Fruit fly (Drosophila melanogaster) whole organism, prepupa: ENCODE results near the gene CG34256.

Experiments
- Blimp-1 ChIP-seq: fragments of 200-800 bp; sonication (Bioruptor generic); optimal IDR thresholded peaks from 3 replicates; lab custom pipeline; 2017; ENCODE audit warnings: missing biosample characterization, missing genetic modification characterization, mild to moderate bottlenecking, moderate library complexity, missing genetic modification reagents
- CG10631 ChIP-seq: fragments of 200-800 bp; sonication (Bioruptor generic); optimal IDR thresholded peaks from 2 replicates; lab custom pipeline; 2016; ENCODE audit warnings: missing biosample characterization, missing genetic modification characterization
- CG10669 ChIP-seq: fragments of 200-800 bp; sonication (Bioruptor generic); optimal IDR thresholded peaks from 3 replicates; lab custom pipeline; 2018; ENCODE audit warnings: missing biosample characterization, mild to moderate bottlenecking, missing genetic modification characterization, moderate library complexity
- CG11294 ChIP-seq: fragments of 200-800 bp; sonication (Bioruptor generic); IDR thresholded peaks from 2 replicates; pipeline ENCODE4 v1.3.6; 2022; ENCODE audit warnings: missing biosample characterization, missing genetic modification characterization
- CG11762 ChIP-seq: fragments of 200-800 bp; sonication (Bioruptor generic); optimal IDR thresholded peaks from 3 replicates; lab custom pipeline; 2016; ENCODE audit warnings: missing biosample characterization, missing genetic modification characterization; ENCODE audit not compliant: insufficient read depth
- CG15336 ChIP-seq: fragments of 200-800 bp; sonication (Bioruptor generic); IDR thresholded peaks from 2 replicates; pipeline ENCODE4 v1.3.6; 2022; ENCODE audit warnings: missing biosample characterization, missing genetic modification characterization
- CG1621 ChIP-seq: fragments of 200-800 bp; sonication (Bioruptor generic); optimal IDR thresholded peaks from 3 replicates; lab custom pipeline; 2018; ENCODE audit warnings: missing biosample characterization, mild to moderate bottlenecking, missing genetic modification characterization
- CG16779 ChIP-seq: fragments of 200-800 bp; sonication (Bioruptor generic); optimal IDR thresholded peaks from 3 replicates; lab custom pipeline; 2017; ENCODE audit warnings: missing biosample characterization, mild to moderate bottlenecking, missing genetic modification characterization
- CG3032 ChIP-seq: fragments of 200-800 bp; optimal IDR thresholded peaks from 2 replicates; lab custom pipeline; 2019; ENCODE audit warnings: missing biosample characterization, mild to moderate bottlenecking, missing genetic modification characterization, moderate library complexity
- CG31627 ChIP-seq: fragments of 200-800 bp; sonication (Bioruptor generic); optimal IDR thresholded peaks from 3 replicates; lab custom pipeline; 2016; ENCODE audit warnings: missing biosample characterization, missing genetic modification characterization
- CG32006 ChIP-seq: fragments of 200-800 bp; sonication (Bioruptor generic); optimal IDR thresholded peaks from 3 replicates; lab custom pipeline; 2017; ENCODE audit warnings: missing biosample characterization, mild to moderate bottlenecking, missing genetic modification characterization
- CG34406 ChIP-seq: fragments of 200-800 bp; sonication (Bioruptor generic); optimal IDR thresholded peaks from 3 replicates; lab custom pipeline; 2016; ENCODE audit warnings: missing biosample characterization, missing genetic modification characterization
- CG3919 ChIP-seq: fragments of 200-800 bp; sonication (Bioruptor generic); optimal IDR thresholded peaks from 3 replicates; lab custom pipeline; 2016; ENCODE audit warnings: missing biosample characterization, missing genetic modification characterization
- CG4318 ChIP-seq: fragments of 200-800 bp; sonication (Bioruptor generic); optimal IDR thresholded peaks from 3 replicates; lab custom pipeline; 2017; ENCODE audit warnings: missing biosample characterization, mild to moderate bottlenecking, missing genetic modification characterization
- CG6163 ChIP-seq: fragments of 200-800 bp; sonication (Bioruptor generic); IDR thresholded peaks from 3 replicates; pipeline ENCODE4 v1.3.6; 2022; ENCODE audit warnings: missing biosample characterization, missing genetic modification characterization
- CG6276 ChIP-seq: fragments of 200-800 bp; sonication (Bioruptor generic); optimal IDR thresholded peaks from 2 replicates; lab custom pipeline; 2017; ENCODE audit warnings: missing biosample characterization, mild to moderate bottlenecking, missing genetic modification characterization
- CG6792 ChIP-seq: fragments of 200-800 bp; sonication (Bioruptor generic); optimal IDR thresholded peaks from 3 replicates; lab custom pipeline; 2016; ENCODE audit warnings: missing biosample characterization, missing genetic modification characterization
- CG6854 ChIP-seq: fragments of 200-800 bp; sonication (Bioruptor generic); optimal IDR thresholded peaks from 2 replicates; lab custom pipeline; 2017; ENCODE audit warnings: missing biosample characterization, mild to moderate bottlenecking, missing genetic modification characterization
- CG7368 ChIP-seq: fragments of 200-800 bp; sonication (Bioruptor generic); optimal IDR thresholded peaks from 3 replicates; lab custom pipeline; 2016; ENCODE audit warnings: missing biosample characterization, missing genetic modification characterization
- CG8119 ChIP-seq: fragments of 200-800 bp; sonication (Bioruptor generic); IDR thresholded peaks from 3 replicates; pipeline ENCODE4 v1.3.6; 2022; ENCODE audit warnings: missing biosample characterization, missing genetic modification characterization
- CG8319 ChIP-seq: fragments of 200-800 bp; sonication (Bioruptor generic); optimal IDR thresholded peaks from 3 replicates; lab custom pipeline; 2016; ENCODE audit warnings: missing biosample characterization, missing genetic modification characterization
- CG8632 ChIP-seq: fragments of 200-800 bp; sonication (Bioruptor generic); optimal IDR thresholded peaks from 3 replicates; lab custom pipeline; 2016; ENCODE audit warnings: missing biosample characterization, missing genetic modification characterization
- CG9139 ChIP-seq: fragments of 200-800 bp; sonication (Bioruptor generic); optimal IDR thresholded peaks from 3 replicates; lab custom pipeline; 2017; ENCODE audit warnings: missing biosample characterization, mild to moderate bottlenecking, missing genetic modification characterization
- Eip75B ChIP-seq: fragments of 200-800 bp; sonication (Bioruptor generic); optimal IDR thresholded peaks from 3 replicates; lab custom pipeline; 2016; ENCODE audit warnings: missing biosample characterization, missing genetic modification characterization
- Eip93F ChIP-seq: fragments of 200-800 bp; sonication (Bioruptor generic); optimal IDR thresholded peaks from 2 replicates; lab custom pipeline; 2016; ENCODE audit warnings: missing biosample characterization, mild to moderate bottlenecking, missing genetic modification characterization
- Ets21C ChIP-seq: fragments of 200-800 bp; sonication (Bioruptor generic); optimal IDR thresholded peaks from 3 replicates; lab custom pipeline; 2016; ENCODE audit warnings: missing biosample characterization, missing genetic modification characterization
- Ets96B ChIP-seq: fragments of 200-800 bp; optimal IDR thresholded peaks from 2 replicates; lab custom pipeline; 2019; ENCODE audit warnings: missing biosample characterization, mild to moderate bottlenecking, missing genetic modification characterization, moderate library complexity
- Hr38 ChIP-seq: sonication (Bioruptor generic); optimal IDR thresholded peaks from 2 replicates; lab custom pipeline; 2016; ENCODE audit warnings: missing biosample characterization, missing genetic modification characterization
- Hr4 ChIP-seq: fragments of 200-800 bp; sonication (Bioruptor generic); optimal IDR thresholded peaks from 3 replicates; lab custom pipeline; 2016; ENCODE audit warnings: missing biosample characterization, missing genetic modification characterization
- Lpt ChIP-seq: fragments of 200-800 bp; sonication (Bioruptor generic); optimal IDR thresholded peaks from 3 replicates; lab custom pipeline; 2016; ENCODE audit warnings: missing biosample characterization, missing genetic modification characterization
- OdsH ChIP-seq: fragments of 200-800 bp; sonication (Bioruptor generic); optimal IDR thresholded peaks from 3 replicates; lab custom pipeline; 2016; ENCODE audit warnings: missing biosample characterization, missing genetic modification characterization
- Smox ChIP-seq: fragments of 200-800 bp; sonication (Bioruptor generic); optimal IDR thresholded peaks from 3 replicates; lab custom pipeline; 2016; ENCODE audit warnings: missing biosample characterization, missing genetic modification characterization
- Sox102F ChIP-seq: fragments of 200-800 bp; sonication (Bioruptor generic); optimal IDR thresholded peaks from 2 replicates; lab custom pipeline; 2016; ENCODE audit warnings: missing biosample characterization, mild to moderate bottlenecking, missing genetic modification characterization
- Sox14 ChIP-seq: fragments of 200-800 bp; sonication (Bioruptor generic); optimal IDR thresholded peaks from 3 replicates; lab custom pipeline; 2016; ENCODE audit warnings: missing biosample characterization, missing genetic modification characterization
- Sox15 ChIP-seq: fragments of 200-800 bp; sonication (Bioruptor generic); optimal IDR thresholded peaks from 3 replicates; lab custom pipeline; 2016; ENCODE audit warnings: missing biosample characterization, missing genetic modification characterization
- achi ChIP-seq: fragments of 200-800 bp; sonication (Bioruptor generic); optimal IDR thresholded peaks from 3 replicates; lab custom pipeline; 2016; ENCODE audit warnings: missing biosample characterization, missing genetic modification characterization
- cyc ChIP-seq: fragments of 200-800 bp; sonication (Bioruptor generic); optimal IDR thresholded peaks from 3 replicates; lab custom pipeline; 2016; ENCODE audit warnings: missing biosample characterization, missing genetic modification characterization
- dac ChIP-seq: fragments of 200-800 bp; sonication (Bioruptor generic); optimal IDR thresholded peaks from 2 replicates; lab custom pipeline; 2017; ENCODE audit warnings: missing biosample characterization, mild to moderate bottlenecking, missing genetic modification characterization
- dsx ChIP-seq: fragments of 200-800 bp; optimal IDR thresholded peaks from 3 replicates; lab custom pipeline; 2019; ENCODE audit warnings: missing biosample characterization, mild to moderate bottlenecking, missing genetic modification characterization, moderate library complexity; ENCODE audit not compliant: poor library complexity, severe bottlenecking
- eg ChIP-seq: fragments of 200-800 bp; sonication (Bioruptor generic); IDR thresholded peaks from 3 replicates; pipeline ENCODE4 v1.3.6; 2022; ENCODE audit warnings: missing biosample characterization, missing genetic modification characterization
- esn ChIP-seq: fragments of 200-800 bp; sonication (Bioruptor generic); optimal IDR thresholded peaks from 2 replicates; lab custom pipeline; 2016; ENCODE audit warnings: missing biosample characterization, mild to moderate bottlenecking, missing genetic modification characterization, moderate library complexity
- fd59A ChIP-seq: fragments of 200-800 bp; sonication (Bioruptor generic); optimal IDR thresholded peaks from 2 replicates; lab custom pipeline; 2017; ENCODE audit warnings: missing biosample characterization, mild to moderate bottlenecking, missing genetic modification characterization, missing genetic modification reagents
- fd85E ChIP-seq: fragments of 200-800 bp; sonication (Bioruptor generic); optimal IDR thresholded peaks from 3 replicates; lab custom pipeline; 2016; ENCODE audit warnings: missing biosample characterization, missing genetic modification characterization
- lz ChIP-seq: fragments of 200-800 bp; sonication (Bioruptor generic); optimal IDR thresholded peaks from 3 replicates; lab custom pipeline; 2016; ENCODE audit warnings: missing biosample characterization, missing genetic modification characterization
- net ChIP-seq: fragments of 200-800 bp; sonication (Bioruptor generic); optimal IDR thresholded peaks from 3 replicates; lab custom pipeline; 2016; ENCODE audit warnings: missing biosample characterization, missing genetic modification characterization
- salr ChIP-seq, 2 experiments: fragments of 200-800 bp; sonication (Bioruptor generic); optimal IDR thresholded peaks; 3 replicates each; lab custom pipeline; 2016 to 2018; ENCODE audit warnings: missing biosample characterization in 2 of 2, missing genetic modification characterization in 2 of 2, mild to moderate bottlenecking in 1 of 2
- spab ChIP-seq: fragments of 200-800 bp; sonication (Bioruptor generic); optimal IDR thresholded peaks from 2 replicates; lab custom pipeline; 2017; ENCODE audit warnings: missing biosample characterization, mild to moderate bottlenecking, missing genetic modification characterization, missing genetic modification reagents

Gene CG34256

DNA sequence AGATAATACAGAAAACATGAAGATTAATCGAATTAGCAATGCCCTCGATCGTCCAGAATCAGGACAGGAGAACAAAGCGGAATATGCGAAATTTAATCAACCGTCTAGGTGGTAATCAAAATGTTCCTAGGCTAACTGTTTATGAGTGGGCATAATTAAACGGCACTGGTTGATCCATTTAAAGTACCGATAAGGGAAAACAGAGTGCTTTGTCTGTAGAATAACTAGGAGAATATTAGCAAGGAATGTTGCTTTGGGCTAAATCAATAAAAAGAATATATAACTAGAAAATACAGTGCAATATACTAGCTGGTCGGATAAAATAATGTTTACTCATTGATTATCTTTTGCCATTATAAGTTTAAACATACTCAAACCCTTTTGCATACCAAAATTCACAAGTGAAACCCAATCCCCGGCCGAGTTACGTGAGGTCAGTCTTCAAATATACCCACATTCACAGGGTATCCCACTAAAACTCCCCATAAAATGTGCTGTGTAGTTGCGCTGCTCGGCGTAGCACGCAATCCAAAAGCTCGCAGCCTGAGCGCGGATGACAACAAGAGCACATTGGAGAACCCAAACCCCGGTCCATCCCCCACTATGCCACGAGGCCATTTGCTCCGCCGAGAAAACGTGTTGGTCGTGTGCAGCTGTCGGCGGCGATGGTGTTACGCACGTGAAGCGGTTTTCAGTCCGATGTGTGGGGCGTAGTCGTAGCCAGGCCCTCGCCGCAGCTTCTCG lies 6.6 kb upstream of the CG34256 start (continued):
- TF ChIP-seq CG6276 (peak; percentile 71), CG32006 (GFP tag; lab: Kevin White, UChicago) (peak; percentile 88), OdsH (peak; percentile 77), CG10631 (GFP tag; lab: Kevin White, UChicago) (peak; percentile 83), Hr38 (GFP tag; lab: Kevin White, UChicago) (no peak), CG3919 (peak; percentile 55), spab (peak; percentile 56), CG8319 (peak; percentile 55), CG4318 (GFP tag; lab: Kevin White, UChicago) (peak; percentile 77), salr (GFP tag; optimal IDR thresholded peaks at IDR 0.05; lab: Kevin White, UChicago) (peak in 1 of 2 experiments; percentile 83), CG1621 (tag; lab: Kevin White, UChicago) (peak; percentile 84), CG6792 (GFP tag; lab: Kevin White, UChicago) (peak; percentile 59), CG15336 (GFP tag; lab: Robert Waterston, UW) (peak; percentile 44), eg (peak; percentile 63), Ets21C (GFP tag; lab: Kevin White, UChicago) (peak; percentile 53), Smox (peak; percentile 69), CG11294 (GFP tag; lab: Robert Waterston, UW) (peak; percentile 27), CG8119 (GFP tag; lab: Robert Waterston, UW) (no peak; the same call in 2 of the 3 replicates), esn (peak; percentile 80), Sox102F (GFP tag; lab: Kevin White, UChicago) (peak; percentile 50)
- TF ChIP-seq, all 60 proteins: peak for 51

DNA sequence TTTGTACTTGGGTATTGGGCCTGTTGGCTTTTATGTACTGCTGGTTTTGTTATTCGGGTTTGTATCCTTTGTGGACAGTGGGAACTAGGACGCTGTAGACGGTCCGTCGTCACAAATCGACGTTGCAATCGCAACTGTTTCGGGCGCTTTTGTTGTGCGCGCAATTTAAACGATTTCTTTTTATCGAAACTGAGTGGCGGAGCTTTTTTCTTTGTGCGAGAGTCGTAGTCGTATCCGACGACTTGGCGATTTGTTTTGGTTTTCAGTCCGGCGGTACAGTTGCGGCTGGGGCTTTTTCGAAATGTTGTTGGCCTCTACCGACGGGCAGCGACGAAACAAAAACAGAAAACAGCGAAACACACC lies 6.0 kb upstream of the CG34256 start:
- TF ChIP-seq CG8632 (GFP tag; lab: Kevin White, UChicago) (no peak), Sox15 (no peak), CG6854 (no peak), CG32006 (GFP tag; lab: Kevin White, UChicago) (no peak), CG4318 (GFP tag; lab: Kevin White, UChicago) (no peak), CG10669 (GFP tag; lab: Kevin White, UChicago) (no peak), fd59A (no peak), Smox (no peak), Hr38 (GFP tag; lab: Kevin White, UChicago) (no peak), CG11294 (GFP tag; lab: Robert Waterston, UW) (no peak), spab (no peak), Blimp-1 (GFP tag; lab: Kevin White, UChicago) (no peak), fd85E (GFP tag; lab: Kevin White, UChicago) (no peak), Eip93F (peak; percentile 16), CG9139 (no peak), dac (GFP tag; lab: Kevin White, UChicago) (no peak), CG11762 (GFP tag; lab: Kevin White, UChicago) (no peak), CG31627 (GFP tag; lab: Kevin White, UChicago) (no peak), cyc (GFP tag; lab: Kevin White, UChicago) (no peak), CG10631 (GFP tag; lab: Kevin White, UChicago) (no peak), achi (no peak), CG6163 (GFP tag; lab: Robert Waterston, UW) (peak; percentile 45; the same call in 1 of the 3 replicates), Eip75B (GFP tag; lab: Kevin White, UChicago) (no peak), Sox14 (GFP tag; lab: Kevin White, UChicago) (peak; percentile 66), Sox102F (GFP tag; lab: Kevin White, UChicago) (no peak), Lpt (GFP tag; lab: Kevin White, UChicago) (no peak), CG3032 (tag; lab: Kevin White, UChicago) (no peak), eg (no peak; the same call in 2 of the 3 replicates), Ets96B (tag; lab: Kevin White, UChicago) (no peak), net (GFP tag; lab: Kevin White, UChicago) (no peak), Hr4 (GFP tag; lab: Kevin White, UChicago) (no peak), Ets21C (GFP tag; lab: Kevin White, UChicago) (no peak), dsx (peak; percentile 20), CG7368 (GFP tag; lab: Kevin White, UChicago) (no peak), OdsH (no peak), CG16779 (tag; lab: Kevin White, UChicago) (no peak), CG1621 (tag; lab: Kevin White, UChicago) (peak; percentile 62), CG8319 (no peak), lz (no peak), CG34406 (GFP tag; lab: Kevin White, UChicago) (no peak)
- TF ChIP-seq, all 60 proteins: peak for 5
